Worm (Caenorhabditis elegans) whole organism, early embryonic: ENCODE results near the gene F48F7.3.

Source experiments
- B0310.2 ChIP-seq: sonication (generic microtip); optimal IDR thresholded peaks from 2 replicates; lab custom pipeline; 2016; ENCODE audit warnings: mild to moderate bottlenecking, missing genetic modification characterization, missing compliant biosample characterization
- F13C5.2 ChIP-seq: sonication (generic microtip); optimal IDR thresholded peaks from 2 replicates; lab custom pipeline; 2017; ENCODE audit warnings: mild to moderate bottlenecking, missing genetic modification characterization, inconsistent platforms, missing compliant biosample characterization
- aly-1 ChIP-seq: sonication (generic microtip); optimal IDR thresholded peaks from 2 replicates; lab custom pipeline; 2016; ENCODE audit warnings: missing genetic modification characterization, missing compliant biosample characterization
- ama-1 ChIP-seq: fragments of 150-350 bp; optimal IDR thresholded peaks from 2 replicates; lab custom pipeline; 2014
- ceh-13 ChIP-seq: fragments of 200-800 bp; sonication (Bioruptor generic); optimal IDR thresholded peaks from 2 replicates; lab custom pipeline; 2018; ENCODE audit warnings: mild to moderate bottlenecking, missing genetic modification characterization, missing compliant biosample characterization
- ceh-36 ChIP-seq: sonication (generic microtip); optimal IDR thresholded peaks from 2 replicates; lab custom pipeline; 2016; ENCODE audit warnings: missing genetic modification characterization, inconsistent platforms, missing compliant biosample characterization
- ets-7 ChIP-seq: sonication (generic microtip); optimal IDR thresholded peaks from 2 replicates; lab custom pipeline; 2016; ENCODE audit warnings: missing genotype, missing genetic modification characterization, missing compliant biosample characterization
- flt-1 ChIP-seq: fragments of 200-800 bp; sonication (Bioruptor generic); IDR thresholded peaks from 2 replicates; pipeline ENCODE4 v1.3.6; 2022; ENCODE audit warnings: missing genetic modification characterization, missing compliant biosample characterization
- hmbx-1 ChIP-seq: sonication (generic microtip); optimal IDR thresholded peaks from 2 replicates; lab custom pipeline; 2016; ENCODE audit warnings: mild to moderate bottlenecking, missing genetic modification characterization, missing compliant biosample characterization
- hmg-4 ChIP-seq: fragments of 200-800 bp; sonication (Bioruptor generic); optimal IDR thresholded peaks from 2 replicates; lab custom pipeline; 2018; ENCODE audit warnings: mild to moderate bottlenecking, missing genetic modification characterization, missing compliant biosample characterization
- hnd-1 ChIP-seq: sonication (generic microtip); optimal IDR thresholded peaks from 2 replicates; lab custom pipeline; 2016; ENCODE audit warnings: missing genetic modification characterization, missing compliant biosample characterization
- pes-1 ChIP-seq: fragments of 200-800 bp; sonication (Bioruptor generic); IDR thresholded peaks from 2 replicates; pipeline ENCODE4 v1.3.6; 2022; ENCODE audit warnings: missing genetic modification reagents, missing genetic modification characterization, missing compliant biosample characterization
- scrt-1 ChIP-seq: fragments of 200-800 bp; sonication (Bioruptor generic); IDR thresholded peaks from 2 replicates; pipeline ENCODE4 v1.3.6; 2022; ENCODE audit warnings: missing genetic modification characterization, missing compliant biosample characterization
- sea-1 ChIP-seq: fragments of 200-800 bp; sonication (Bioruptor generic); conservative IDR thresholded peaks from 2 replicates; pipeline ENCODE4 v1.3.6; 2022; ENCODE audit warnings: missing genetic modification characterization, missing compliant biosample characterization
- tbx-11 ChIP-seq: fragments of 200-800 bp; sonication (Bioruptor generic); IDR thresholded peaks from 2 replicates; pipeline ENCODE4 v1.3.6; 2022; ENCODE audit warnings: missing genetic modification characterization, missing compliant biosample characterization
- tbx-37 ChIP-seq: fragments of 200-800 bp; sonication (Bioruptor generic); conservative IDR thresholded peaks from 2 replicates; pipeline ENCODE4 v1.3.6; 2022; ENCODE audit warnings: missing genetic modification reagents, missing genetic modification characterization, missing compliant biosample characterization
- tra-4 ChIP-seq: sonication (generic microtip); optimal IDR thresholded peaks from 2 replicates; lab custom pipeline; 2017; ENCODE audit warnings: missing genetic modification characterization, missing compliant biosample characterization

The F48F7.3 gene

DNA sequence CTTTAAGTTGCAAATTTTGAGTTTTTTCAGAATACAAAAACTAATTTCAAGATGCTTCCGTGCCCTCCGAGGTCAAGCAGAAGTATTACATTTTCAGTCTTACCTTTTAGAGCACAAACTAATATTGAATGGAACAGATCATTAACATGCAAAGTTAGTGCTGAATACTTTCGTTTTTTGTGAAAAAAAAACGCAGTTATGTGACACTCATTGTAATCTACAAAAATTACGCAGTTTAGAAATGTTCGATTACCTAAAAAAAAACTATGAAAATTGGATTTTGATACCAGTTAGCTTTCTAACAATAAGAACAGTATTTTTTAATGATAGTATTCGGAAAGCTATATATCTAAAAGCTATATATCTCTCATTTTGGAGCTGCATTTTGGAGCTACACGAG, 21.4 kb upstream of the F48F7.3 start:
- TF ChIP-seq pes-1 (GFP tag; lab: Robert Waterston, UW) (no peak), ceh-13 (GFP tag; lab: Kevin White, UChicago) (no peak), F13C5.2 (no peak)

DNA sequence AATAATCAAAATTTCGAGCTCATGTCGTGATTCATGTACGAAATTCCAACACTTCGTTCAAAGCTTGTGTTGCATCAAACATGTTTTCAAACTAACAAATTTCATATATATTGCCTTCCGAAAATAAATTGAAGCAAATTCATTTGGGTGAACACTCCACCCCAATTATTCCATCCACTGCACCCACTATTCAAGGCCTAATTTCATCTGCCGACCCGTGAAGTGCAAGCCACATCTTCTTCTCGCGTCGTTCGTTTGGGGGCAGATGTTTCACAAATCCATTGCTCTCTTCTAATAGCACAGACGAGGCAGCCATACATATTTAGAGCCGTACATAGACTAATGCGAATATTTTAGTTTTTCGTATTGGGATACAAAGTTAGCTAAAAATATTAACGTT, 19.1 kb upstream of the F48F7.3 start:
- peak; percentile 26 for TF ChIP-seq F13C5.2
- TF ChIP-seq aly-1: no peak

DNA sequence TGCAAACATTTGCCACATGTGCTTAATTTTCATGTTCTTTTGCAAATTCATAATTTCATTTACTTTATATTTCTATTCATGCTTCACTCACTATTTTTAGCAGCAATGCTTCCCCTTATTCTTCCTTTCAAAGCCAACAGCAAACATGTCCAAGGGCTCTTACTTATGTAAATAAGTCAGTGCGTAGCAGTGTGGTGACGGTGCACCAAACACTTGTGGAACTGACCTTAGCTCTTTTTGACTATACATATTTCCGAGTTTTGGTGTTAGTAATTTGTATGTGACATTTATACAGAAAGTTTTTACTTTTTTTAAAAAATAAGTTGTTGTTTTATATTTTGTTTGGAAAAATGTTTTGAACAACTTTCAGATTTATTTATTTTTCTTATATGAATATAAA, 18.2 kb upstream of the F48F7.3 start:
- TF ChIP-seq tbx-11 (GFP tag; lab: Robert Waterston, UW) (no peak), B0310.2 (tag; lab: Kevin White, UChicago) (no peak), hmg-4 (GFP tag; lab: Kevin White, UChicago) (no peak), ceh-13 (GFP tag; lab: Kevin White, UChicago) (no peak), flt-1 (GFP tag; lab: Robert Waterston, UW) (no peak), ceh-36 (no peak), F13C5.2 (no peak), ama-1 (no peak), tbx-37 (no peak), ets-7 (tag; lab: Kevin White, UChicago) (no peak), hnd-1 (tag; lab: Kevin White, UChicago) (no peak), scrt-1 (no peak), sea-1 (GFP tag; lab: Robert Waterston, UW) (no peak), hmbx-1 (tag; lab: Kevin White, UChicago) (no peak), tra-4 (tag; lab: Kevin White, UChicago) (no peak), aly-1 (no peak), pes-1 (GFP tag; lab: Robert Waterston, UW) (no peak)

DNA sequence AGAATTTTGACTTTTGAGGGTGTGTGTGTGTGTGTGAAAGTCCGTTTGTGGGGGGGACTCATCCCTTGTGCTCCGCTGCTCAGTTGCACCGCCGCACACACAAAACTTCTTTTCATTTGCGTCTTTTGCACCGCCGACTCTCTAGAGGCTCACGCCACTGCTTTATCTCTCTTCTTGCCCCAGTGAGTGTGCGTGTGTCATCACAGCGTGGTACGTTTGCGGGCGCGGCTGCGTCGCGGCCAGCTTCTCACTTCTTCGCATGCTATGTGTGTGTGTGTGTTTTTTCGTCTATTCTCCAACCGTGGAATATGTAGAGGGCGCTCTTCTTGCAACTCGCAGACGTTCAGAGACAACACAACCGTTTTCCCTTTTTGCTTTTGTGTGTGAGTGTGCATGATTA, 17.8 kb upstream of the F48F7.3 start:
- peak; percentile 20; the same call in 1 of the 2 replicates for TF ChIP-seq pes-1 (GFP tag; lab: Robert Waterston, UW)
- no peak for TF ChIP-seq flt-1 (GFP tag; lab: Robert Waterston, UW)
- TF ChIP-seq scrt-1: no peak
- no peak for TF ChIP-seq ceh-13 (GFP tag; lab: Kevin White, UChicago)
- TF ChIP-seq F13C5.2: peak; percentile 70
- no peak for TF ChIP-seq ama-1
- TF ChIP-seq aly-1: no peak
- TF ChIP-seq tbx-11 (GFP tag; lab: Robert Waterston, UW): no peak
- TF ChIP-seq B0310.2 (tag; lab: Kevin White, UChicago): no peak
- TF ChIP-seq tbx-37: no peak
- no peak for TF ChIP-seq sea-1 (GFP tag; lab: Robert Waterston, UW)
- peak; percentile 69 for TF ChIP-seq hmg-4 (GFP tag; lab: Kevin White, UChicago)
- TF ChIP-seq ets-7 (tag; lab: Kevin White, UChicago): no peak
- no peak for TF ChIP-seq hmbx-1 (tag; lab: Kevin White, UChicago)
- TF ChIP-seq tra-4 (tag; lab: Kevin White, UChicago): no peak

DNA sequence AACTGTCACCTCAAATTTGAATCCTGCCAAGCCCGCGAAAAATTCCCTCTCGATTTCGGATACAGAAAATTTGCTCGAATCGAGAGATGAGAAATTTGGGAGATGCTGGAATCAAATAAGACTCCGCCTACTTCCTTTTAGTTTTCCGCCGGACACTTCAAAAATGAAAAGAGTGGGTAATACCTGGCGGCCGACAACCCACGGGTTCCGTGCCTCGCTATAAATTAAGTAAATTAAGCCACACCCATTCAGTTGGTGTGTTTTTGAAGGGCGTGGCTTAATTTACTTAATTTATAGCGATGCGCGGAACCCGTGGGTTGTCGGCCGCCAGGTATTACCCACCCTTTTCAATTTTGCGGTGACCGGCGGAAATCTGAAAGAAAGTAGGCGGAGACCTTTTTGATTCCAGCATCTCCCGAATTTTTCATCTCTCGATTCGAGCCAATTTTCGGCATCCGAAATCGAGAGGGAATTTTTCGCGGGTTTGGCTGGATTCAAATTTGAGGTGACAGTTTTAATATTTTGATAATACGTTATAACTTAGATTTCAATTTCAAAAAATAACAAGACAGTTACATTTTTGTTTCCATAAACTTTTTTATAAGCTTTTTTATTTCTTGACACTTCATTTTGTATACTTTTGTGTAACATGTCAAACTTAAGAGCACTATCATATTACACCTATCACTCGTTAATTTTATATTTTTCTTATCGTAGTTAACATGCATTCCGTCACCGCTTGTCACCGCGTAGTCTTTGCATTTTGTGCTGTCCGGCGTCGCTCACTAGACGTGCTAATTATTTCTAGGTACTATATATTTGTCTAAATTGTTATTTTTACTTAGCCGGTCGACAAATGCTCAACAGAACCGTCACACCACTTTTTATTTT, 16.4 kb upstream of the F48F7.3 start:
- no peak for TF ChIP-seq scrt-1
- TF ChIP-seq hnd-1 (tag; lab: Kevin White, UChicago): no peak
- no peak for TF ChIP-seq ama-1
- TF ChIP-seq tra-4 (tag; lab: Kevin White, UChicago): no peak

DNA sequence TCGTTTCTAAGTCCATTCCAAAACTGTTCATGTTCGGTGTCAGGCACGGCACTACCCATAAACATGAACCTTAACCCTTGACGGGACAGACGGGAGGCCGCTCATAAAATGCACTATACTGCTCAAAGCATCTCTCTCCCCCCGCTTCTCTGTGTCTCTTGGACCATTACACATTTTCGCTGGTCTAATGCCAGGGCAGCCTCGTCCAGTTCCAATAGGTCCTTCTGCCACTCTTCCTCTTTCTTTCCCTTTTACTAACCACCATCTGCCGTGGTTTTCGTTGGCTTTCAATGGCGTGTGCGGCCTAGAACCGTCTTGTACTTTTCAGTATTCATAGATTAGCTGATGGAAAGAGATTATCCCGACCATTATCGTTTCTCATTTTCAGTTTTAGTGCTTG, 15.1 kb upstream of the F48F7.3 start:
- no peak for TF ChIP-seq ama-1
- TF ChIP-seq tbx-11 (GFP tag; lab: Robert Waterston, UW): 0 out of 2 replicates have a peak, but pooled peaks have one; percentile 47
- peak; percentile 87 for TF ChIP-seq hmg-4 (GFP tag; lab: Kevin White, UChicago)
- no peak for TF ChIP-seq hmbx-1 (tag; lab: Kevin White, UChicago)
- TF ChIP-seq hnd-1 (tag; lab: Kevin White, UChicago): no peak
- no peak for TF ChIP-seq ceh-13 (GFP tag; lab: Kevin White, UChicago)
- no peak for TF ChIP-seq flt-1 (GFP tag; lab: Robert Waterston, UW)
- no peak for TF ChIP-seq tra-4 (tag; lab: Kevin White, UChicago)
- no peak for TF ChIP-seq ets-7 (tag; lab: Kevin White, UChicago)
- TF ChIP-seq aly-1: peak; percentile 62
- peak; percentile 62 for TF ChIP-seq F13C5.2
- TF ChIP-seq ceh-36: no peak
- TF ChIP-seq sea-1 (GFP tag; lab: Robert Waterston, UW): no peak

DNA sequence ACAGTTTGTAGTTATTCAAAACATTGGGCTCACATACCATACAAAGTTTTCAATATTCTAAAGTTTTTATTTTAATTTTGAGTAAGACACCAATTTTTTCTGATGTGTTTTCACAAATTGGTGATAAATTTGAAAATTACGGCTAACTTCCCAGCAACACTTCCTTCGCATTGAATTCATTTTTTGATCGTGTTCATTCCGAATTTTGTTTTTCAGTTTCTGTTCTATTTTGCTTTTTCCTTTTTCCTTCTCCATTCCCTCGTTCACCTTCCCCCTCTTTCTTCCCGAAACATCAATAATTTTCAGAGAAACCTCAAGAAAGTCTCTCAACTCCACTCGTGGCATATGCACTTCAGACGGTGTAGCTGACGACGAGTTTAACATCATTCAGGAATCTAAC, 14.5 kb upstream of the F48F7.3 start, which contains the start of gene alg-1:
alg-1 (plus strand) TSS at position 301 of the 400 bp plus-strand sequence.
- TF ChIP-seq sea-1 (GFP tag; lab: Robert Waterston, UW) (no peak), B0310.2 (tag; lab: Kevin White, UChicago) (no peak)

DNA sequence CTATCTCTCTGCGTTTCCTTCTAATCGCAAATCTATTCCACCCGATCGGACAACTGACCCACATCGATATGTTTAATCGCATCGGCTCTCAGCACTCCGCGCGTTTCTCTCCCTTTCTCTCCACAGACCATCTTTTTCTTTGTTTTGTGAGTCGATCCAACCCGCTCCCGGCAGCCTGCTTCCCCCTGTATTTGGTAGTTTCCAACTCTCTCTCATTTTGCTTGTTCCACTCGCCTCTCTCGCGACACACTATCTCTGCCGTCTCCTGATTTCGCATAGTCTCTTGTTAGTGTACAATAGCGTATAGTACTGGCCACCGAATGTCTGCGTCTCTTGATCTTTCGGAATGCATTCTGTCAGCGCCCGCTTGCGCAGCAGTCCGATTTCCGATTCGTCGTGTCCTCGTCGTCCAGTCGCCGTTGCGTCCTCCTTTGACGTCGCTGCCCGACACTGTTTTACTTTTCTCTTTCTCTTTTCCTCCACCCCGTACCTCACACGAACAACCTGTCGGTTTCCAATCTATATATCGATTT, 12.6 kb upstream of the F48F7.3 start:
- TF ChIP-seq F13C5.2: peak; percentile 38
- TF ChIP-seq scrt-1: 0 out of 2 replicates have a peak, but pooled peaks have one; percentile 30
- peak; percentile 81 for TF ChIP-seq hmg-4 (GFP tag; lab: Kevin White, UChicago)
- no peak for TF ChIP-seq ceh-36
- no peak for TF ChIP-seq flt-1 (GFP tag; lab: Robert Waterston, UW)
- TF ChIP-seq aly-1: peak; percentile 44
- TF ChIP-seq tbx-37: no peak
- TF ChIP-seq B0310.2 (tag; lab: Kevin White, UChicago): peak; percentile 40
